Fruit fly (Drosophila melanogaster): ENCODE data around the gene CG34300.

- TF ChIP-seq CTCF (optimal IDR thresholded peaks at IDR 0.05), result no peak
- TF ChIP-seq CG8478 (optimal IDR thresholded peaks at IDR 0.05), result no peak
Measured at dm6 chr3R:30261838-30262237, 44.6 kb downstream of the CG34300 start.

All from S2 (cell line).